Fruit fly (Drosophila melanogaster) whole organism, embryonic: Measurements from ENCODE around the gene MED14.

Experiments
- CG11085 ChIP-seq: fragments of 200-800 bp; sonication (Bioruptor generic); IDR thresholded peaks from 2 replicates; pipeline ENCODE4 v1.3.6; 2022; ENCODE audit warnings: missing biosample characterization, missing genetic modification characterization
- D19A ChIP-seq: fragments of 200-800 bp; optimal IDR thresholded peaks from 3 replicates; lab custom pipeline; 2019; ENCODE audit warnings: missing biosample characterization, mild to moderate bottlenecking, missing genetic modification characterization, moderate library complexity
- insv ChIP-seq, 2 experiments: fragments of 200-800 bp; sonication (Bioruptor generic); optimal IDR thresholded peaks; 3 replicates each; lab custom pipeline; 2016 to 2018; ENCODE audit warnings: missing biosample characterization in 2 of 2, missing genetic modification characterization in 2 of 2
- salm ChIP-seq: fragments of 200-800 bp; sonication (Bioruptor generic); optimal IDR thresholded peaks from 2 replicates; lab custom pipeline; 2018; ENCODE audit warnings: missing biosample characterization, mild to moderate bottlenecking, missing genetic modification characterization
- unc-4 ChIP-seq: fragments of 200-800 bp; sonication (Bioruptor generic); IDR thresholded peaks from 2 replicates; pipeline ENCODE4 v1.3.6; 2022; ENCODE audit warnings: missing biosample characterization, missing genetic modification characterization; ENCODE audit not compliant: partially characterized antibody

DNA sequence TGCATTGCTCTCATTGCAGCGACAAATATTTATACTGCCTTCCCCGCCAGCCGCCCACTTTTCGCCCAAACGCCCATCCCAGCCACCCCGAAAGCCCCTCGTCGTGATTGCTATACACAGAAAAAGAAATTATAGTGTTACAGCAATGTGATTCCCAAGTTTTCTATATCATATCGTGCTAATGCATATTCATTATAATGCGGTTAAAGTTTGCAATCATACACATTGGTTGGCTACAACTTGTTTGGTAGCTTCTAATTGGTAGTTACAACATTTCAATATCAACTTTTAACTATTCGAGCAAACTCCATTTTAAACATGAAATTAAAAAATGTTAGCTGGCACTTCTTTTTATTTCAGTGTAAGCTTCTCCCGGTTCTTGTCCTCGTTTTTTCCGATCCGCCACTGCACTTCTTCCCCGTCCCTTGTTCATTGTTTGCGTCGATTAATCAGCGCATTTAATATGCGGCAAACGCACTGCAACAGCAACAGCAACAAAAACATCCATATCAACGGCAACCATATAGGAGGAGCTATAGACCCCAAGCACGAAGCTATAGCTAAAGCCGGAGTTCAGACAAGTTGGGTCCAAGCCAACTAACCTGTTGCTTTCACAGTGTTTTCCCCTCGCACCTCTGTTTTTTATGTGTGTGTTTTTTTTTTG lies 26.9 kb upstream of the MED14 start:
- TF ChIP-seq unc-4 (GFP tag; lab: Robert Waterston, UW) (no peak), salm (no peak), CG11085 (GFP tag; lab: Robert Waterston, UW) (no peak), D19A (no peak), insv (GFP tag; optimal IDR thresholded peaks at IDR 0.05; lab: Kevin White, UChicago) (no peak)
